Worm (Caenorhabditis elegans) whole organism, L4 larva: Measurements from ENCODE around the gene zzz-1.
A peak's percentile ranks its signal among the peaks of the same experiment; 100 is the strongest.

Source experiments
- D1046.2 ChIP-seq: fragments of 200-800 bp; sonication (Bioruptor generic); IDR thresholded peaks from 2 replicates; pipeline ENCODE4 v1.3.6; 2022; ENCODE audit warnings: missing genetic modification characterization, missing compliant biosample characterization
- F49E8.2 ChIP-seq: sonication (generic microtip); optimal IDR thresholded peaks from 2 replicates; lab custom pipeline; 2016; ENCODE audit warnings: missing compliant biosample characterization, mild to moderate bottlenecking, missing genetic modification characterization, borderline replicate concordance
- T20F7.1 ChIP-seq: fragments of 200-800 bp; sonication (Bioruptor generic); optimal IDR thresholded peaks from 2 replicates; lab custom pipeline; 2018; ENCODE audit warnings: mild to moderate bottlenecking, missing genetic modification characterization, missing compliant biosample characterization
- T26A8.4 ChIP-seq: fragments of 200-800 bp; sonication (Bioruptor generic); IDR thresholded peaks from 2 replicates; pipeline ENCODE4 v1.3.6; 2022; ENCODE audit warnings: missing genetic modification characterization, missing compliant biosample characterization
- Y105C5A.15 ChIP-seq: fragments of 200-800 bp; sonication (Bioruptor generic); IDR thresholded peaks from 2 replicates; pipeline ENCODE4 v1.3.6; 2022; ENCODE audit warnings: missing genetic modification characterization, missing compliant biosample characterization
- Y5F2A.4 ChIP-seq: fragments of 200-800 bp; sonication (Bioruptor generic); optimal IDR thresholded peaks from 2 replicates; lab custom pipeline; 2018; ENCODE audit warnings: mild to moderate bottlenecking, missing genetic modification characterization, missing compliant biosample characterization
- Y75B8A.6 ChIP-seq: fragments of 200-800 bp; sonication (Bioruptor generic); IDR thresholded peaks from 2 replicates; pipeline ENCODE4 v1.3.6; 2022; ENCODE audit warnings: missing genetic modification reagents, missing genetic modification characterization, missing compliant biosample characterization
- ZK337.2 ChIP-seq: fragments of 200-800 bp; sonication (Bioruptor generic); IDR thresholded peaks from 2 replicates; pipeline ENCODE4 v1.3.6; 2022; ENCODE audit warnings: missing genetic modification reagents, missing genetic modification characterization, missing compliant biosample characterization
- ZK546.5 ChIP-seq, 2 experiments: sonication (generic microtip); optimal IDR thresholded peaks; 2 replicates each; lab custom pipeline; 2017; ENCODE audit warnings: missing biosample characterization in 2 of 2, missing genetic modification characterization in 2 of 2
- aha-1 ChIP-seq: fragments of 150-350 bp; peaks from one replicate; lab custom pipeline; 2014; ENCODE audit warnings: missing biosample characterization, missing genetic modification characterization
- ama-1 ChIP-seq: fragments of 150-350 bp; optimal IDR thresholded peaks from 2 replicates; lab custom pipeline; 2014; ENCODE audit warnings: inconsistent platforms, mixed read lengths
- arid-1 ChIP-seq: fragments of 200-800 bp; sonication (Bioruptor generic); conservative IDR thresholded peaks from 2 replicates; pipeline ENCODE4 v1.3.6; 2022; ENCODE audit warnings: missing genetic modification reagents, missing genetic modification characterization, missing compliant biosample characterization
- ceh-62 ChIP-seq: sonication (generic microtip); optimal IDR thresholded peaks from 2 replicates; lab custom pipeline; 2017; ENCODE audit warnings: missing biosample characterization, missing genetic modification characterization
- daf-16 ChIP-seq, 3 experiments: sonication (generic microtip); optimal IDR thresholded peaks; 2 replicates each; lab custom pipeline; 2016 to 2017; ENCODE audit warnings: missing genetic modification characterization in 3 of 3, missing genetic modification reagents in 3 of 3, mild to moderate bottlenecking in 2 of 3, missing compliant biosample characterization in 2 of 3, missing biosample characterization in 1 of 3, moderate library complexity in 1 of 3
- dmd-6 ChIP-seq: fragments of 200-800 bp; sonication (Bioruptor generic); IDR thresholded peaks from 2 replicates; pipeline ENCODE4 v1.3.6; 2022; ENCODE audit warnings: missing genetic modification reagents, missing genetic modification characterization, missing compliant biosample characterization
- dve-1 ChIP-seq: sonication (generic microtip); optimal IDR thresholded peaks from 2 replicates; lab custom pipeline; 2017; ENCODE audit warnings: antibody characterized with exemption, mild to moderate bottlenecking, missing genetic modification characterization, missing compliant biosample characterization; ENCODE audit not compliant: insufficient read depth
- egl-43 ChIP-seq: fragments of 200-800 bp; sonication (Bioruptor generic); IDR thresholded peaks from 2 replicates; pipeline ENCODE4 v1.3.6; 2022; ENCODE audit warnings: missing genetic modification reagents, missing genetic modification characterization, missing compliant biosample characterization
- fos-1 ChIP-seq: fragments of 150-350 bp; optimal IDR thresholded peaks from 2 replicates; lab custom pipeline; 2014; ENCODE audit warnings: missing biosample characterization, missing genetic modification characterization
- gei-8 ChIP-seq: fragments of 200-800 bp; sonication (Bioruptor generic); optimal IDR thresholded peaks from 2 replicates; lab custom pipeline; 2018; ENCODE audit warnings: mild to moderate bottlenecking, missing genetic modification characterization, missing compliant biosample characterization
- hif-1 ChIP-seq, 2 experiments: sonication (generic microtip); optimal IDR thresholded peaks; 2 replicates each; lab custom pipeline; 2016 to 2017; ENCODE audit warnings: missing compliant biosample characterization in 2 of 2, missing genetic modification characterization in 2 of 2, missing genetic modification reagents in 2 of 2, missing genotype in 2 of 2, mild to moderate bottlenecking in 1 of 2
- hlh-30 ChIP-seq: sonication (generic microtip); optimal IDR thresholded peaks from 2 replicates; lab custom pipeline; 2017; ENCODE audit warnings: antibody characterized with exemption, mild to moderate bottlenecking, missing genetic modification characterization, missing compliant biosample characterization; ENCODE audit not compliant: insufficient read depth
- hmg-1.1 ChIP-seq: fragments of 200-800 bp; sonication (Bioruptor generic); IDR thresholded peaks from 2 replicates; pipeline ENCODE4 v1.3.6; 2022; ENCODE audit warnings: missing genetic modification reagents, missing genetic modification characterization, missing compliant biosample characterization
- lin-1 ChIP-seq: fragments of 200-800 bp; sonication (Bioruptor generic); IDR thresholded peaks from 2 replicates; pipeline ENCODE4 v1.3.6; 2022; ENCODE audit warnings: missing genetic modification reagents, missing genetic modification characterization, missing compliant biosample characterization
- lin-15B ChIP-seq: fragments of 150-350 bp; sonication (generic microtip); optimal IDR thresholded peaks from 3 replicates; lab custom pipeline; 2014; ENCODE audit warnings: missing biosample characterization, missing genetic modification characterization
- lin-38 ChIP-seq: fragments of 200-800 bp; sonication (Bioruptor generic); IDR thresholded peaks from 2 replicates; pipeline ENCODE4 v1.3.6; 2022; ENCODE audit warnings: missing genetic modification reagents, missing genetic modification characterization, missing compliant biosample characterization
- lir-3 ChIP-seq: sonication (generic microtip); optimal IDR thresholded peaks from 2 replicates; lab custom pipeline; 2016; ENCODE audit warnings: mild to moderate bottlenecking, missing genetic modification characterization, missing compliant biosample characterization
- lsy-2 ChIP-seq, 2 experiments: fragments of 150-350 bp in 1 of 2; sonication (generic microtip) in 1 of 2; optimal IDR thresholded peaks; 2 replicates each; lab custom pipeline; 2014 to 2017; ENCODE audit warnings: missing biosample characterization in 2 of 2, missing genetic modification characterization in 2 of 2
- madf-5 ChIP-seq, 2 experiments: fragments of 200-800 bp; sonication (Bioruptor generic); IDR thresholded peaks; 2 replicates each; pipeline ENCODE4 v1.3.6; 2022; ENCODE audit warnings: missing compliant biosample characterization in 2 of 2, missing genetic modification characterization in 2 of 2
- mdt-29 ChIP-seq: fragments of 200-800 bp; sonication (Bioruptor generic); IDR thresholded peaks from 2 replicates; pipeline ENCODE4 v1.3.6; 2022; ENCODE audit warnings: missing genetic modification reagents, missing genetic modification characterization, missing compliant biosample characterization
- mep-1 ChIP-seq: fragments of 150-350 bp; sonication (generic microtip); optimal IDR thresholded peaks from 3 replicates; lab custom pipeline; 2014; ENCODE audit warnings: missing biosample characterization, missing genetic modification characterization
- mxl-3 ChIP-seq: fragments of 200-800 bp; sonication (Bioruptor generic); optimal IDR thresholded peaks from 2 replicates; lab custom pipeline; 2018; ENCODE audit warnings: mild to moderate bottlenecking, missing genetic modification characterization, missing compliant biosample characterization
- nhr-28 ChIP-seq: fragments of 150-350 bp; optimal IDR thresholded peaks from 2 replicates; lab custom pipeline; 2014; ENCODE audit warnings: missing biosample characterization, missing genetic modification characterization
- nhr-42 ChIP-seq: fragments of 200-800 bp; sonication (Bioruptor generic); IDR thresholded peaks from 2 replicates; pipeline ENCODE4 v1.3.6; 2022; ENCODE audit warnings: missing genetic modification characterization, missing compliant biosample characterization
- nhr-76 ChIP-seq: fragments of 150-350 bp; optimal IDR thresholded peaks from 2 replicates; lab custom pipeline; 2014; ENCODE audit warnings: missing biosample characterization, missing genetic modification characterization
- nhr-77 ChIP-seq: fragments of 150-350 bp; optimal IDR thresholded peaks from 2 replicates; lab custom pipeline; 2014; ENCODE audit warnings: missing biosample characterization, missing genetic modification characterization
- pha-4 ChIP-seq, 2 experiments: fragments of 150-350 bp in 1 of 2; fragments of 200-800 bp in 1 of 2; sonication (Bioruptor generic) in 1 of 2; IDR thresholded peaks in 1 of 2; optimal IDR thresholded peaks in 1 of 2; 2 replicates each; pipeline versions ENCODE4 v1.3.6 to Lab custom; 2014 to 2022; ENCODE audit warnings: missing genetic modification characterization in 2 of 2, missing genetic modification reagents in 2 of 2, missing biosample characterization in 1 of 2, missing compliant biosample characterization in 1 of 2
- pqm-1 ChIP-seq: sonication (generic microtip); optimal IDR thresholded peaks from 2 replicates; lab custom pipeline; 2017; ENCODE audit warnings: missing biosample characterization, missing genetic modification characterization
- rbr-2 ChIP-seq: sonication (generic microtip); optimal IDR thresholded peaks from 2 replicates; lab custom pipeline; 2016; ENCODE audit warnings: missing genotype, missing genetic modification characterization, missing compliant biosample characterization
- spr-3 ChIP-seq: fragments of 200-800 bp; sonication (Bioruptor generic); optimal IDR thresholded peaks from 2 replicates; lab custom pipeline; 2018; ENCODE audit warnings: mild to moderate bottlenecking, missing genetic modification characterization, missing compliant biosample characterization
- tra-1 ChIP-seq: fragments of 200-800 bp; sonication (Bioruptor generic); IDR thresholded peaks from 2 replicates; pipeline ENCODE4 v1.3.6; 2022; ENCODE audit warnings: missing genetic modification reagents, missing genetic modification characterization, missing compliant biosample characterization
- unc-130 ChIP-seq: sonication (generic microtip); optimal IDR thresholded peaks from 2 replicates; lab custom pipeline; 2016; ENCODE audit warnings: missing genetic modification reagents, missing genetic modification characterization, missing compliant biosample characterization
- unc-39 ChIP-seq: sonication (generic microtip); optimal IDR thresholded peaks from 2 replicates; lab custom pipeline; 2017; ENCODE audit warnings: missing biosample characterization, missing genetic modification characterization
- unc-62 ChIP-seq, 3 experiments: fragments of 150-350 bp in 1 of 3; sonication (generic microtip); optimal IDR thresholded peaks in 2 of 3; peaks in 1 of 3; 1 replicate in 1 of 3; 2 replicates in 2 of 3; lab custom pipeline; 2014 to 2017; ENCODE audit warnings: missing biosample characterization in 3 of 3, missing genetic modification characterization in 3 of 3, missing genetic modification reagents in 3 of 3, missing genotype in 1 of 3
- zfp-2 ChIP-seq: sonication (generic microtip); optimal IDR thresholded peaks from 2 replicates; lab custom pipeline; 2016; ENCODE audit warnings: mild to moderate bottlenecking, missing genetic modification characterization, missing compliant biosample characterization
- zfp-3 ChIP-seq: fragments of 200-800 bp; sonication (Bioruptor generic); conservative IDR thresholded peaks from 2 replicates; pipeline ENCODE4 v1.3.6; 2022; ENCODE audit warnings: missing genetic modification reagents, missing genetic modification characterization, missing compliant biosample characterization
- zip-11 ChIP-seq: fragments of 200-800 bp; sonication (Bioruptor generic); IDR thresholded peaks from 2 replicates; pipeline ENCODE4 v1.3.6; 2022; ENCODE audit warnings: missing genetic modification characterization, missing compliant biosample characterization
- zip-2 ChIP-seq: fragments of 150-350 bp; optimal IDR thresholded peaks from 2 replicates; lab custom pipeline; 2014; ENCODE audit warnings: missing biosample characterization, missing genetic modification characterization
- ztf-11 ChIP-seq: fragments of 150-350 bp; optimal IDR thresholded peaks from 2 replicates; lab custom pipeline; 2014; ENCODE audit warnings: missing biosample characterization, missing genetic modification characterization
- ztf-7 ChIP-seq: fragments of 150-350 bp; optimal IDR thresholded peaks from 2 replicates; lab custom pipeline; 2014; ENCODE audit warnings: missing biosample characterization, missing genetic modification characterization

zzz-1 gene

DNA sequence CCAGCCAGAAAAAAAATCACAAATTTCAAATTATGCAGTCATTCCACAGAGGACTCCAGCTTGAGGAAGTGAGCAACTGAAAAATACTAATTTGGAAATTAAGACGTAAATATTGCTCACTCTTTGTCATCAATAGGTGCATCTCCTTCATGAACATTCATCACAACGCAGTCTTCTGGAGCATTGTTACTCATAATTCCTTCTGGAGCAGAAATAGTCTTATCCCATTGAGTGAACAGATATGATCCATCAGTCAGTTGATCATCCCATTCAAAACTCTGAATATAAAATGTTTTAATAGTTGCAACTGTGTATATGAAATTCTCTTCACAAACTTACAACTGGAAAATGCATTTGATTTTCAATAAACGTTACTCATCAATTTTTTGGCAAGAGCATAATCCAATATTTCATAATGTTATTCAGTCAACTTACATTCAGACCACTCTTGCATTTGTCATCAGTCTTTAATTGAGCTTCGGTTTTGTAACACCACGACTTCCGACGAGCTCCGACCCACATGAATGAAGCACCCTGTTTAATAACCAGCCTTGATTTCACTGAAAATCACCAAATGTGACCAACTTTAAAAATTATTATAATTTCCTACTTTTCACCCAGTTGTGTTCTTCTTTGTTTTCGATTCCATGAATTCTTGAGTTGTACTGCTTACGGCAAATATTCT is 44.6 kb upstream of the zzz-1 start (continued):
- TF ChIP-seq pha-4 (GFP tag; IDR thresholded peaks at IDR 0.05; lab: Robert Waterston, UW) (no peak), pha-4 (tag; optimal IDR thresholded peaks at IDR 0.05; lab: Kevin White, UChicago) (no peak), arid-1 (GFP tag; lab: Robert Waterston, UW) (no peak), hlh-30 (no peak), hmg-1.1 (peak; percentile 43; the same call in 1 of the 2 replicates), ztf-11 (no peak), dve-1 (tag; lab: Kevin White, UChicago) (peak; percentile 42), aha-1 (tag; lab: Kevin White, UChicago) (peak; percentile 29), Y105C5A.15 (GFP tag; lab: Robert Waterston, UW) (no peak), fos-1 (no peak), tra-1 (GFP tag; lab: Robert Waterston, UW) (0 out of 2 replicates have a peak, but pooled peaks have one; percentile 8), zip-11 (GFP tag; lab: Robert Waterston, UW) (no peak), spr-3 (GFP tag; lab: Kevin White, UChicago) (no peak), lin-38 (no peak; the same call in 1 of the 2 replicates), ama-1 (lab: Kevin White, UChicago) (peak; percentile 72), dmd-6 (GFP tag; lab: Robert Waterston, UW) (no peak; the same call in 1 of the 2 replicates), lir-3 (no peak), ZK337.2 (no peak), daf-16 (GFP tag; optimal IDR thresholded peaks at IDR 0.05; lab: Kevin White, UChicago) (peak in 1 of 2 experiments; percentile 48), daf-16 (tag; optimal IDR thresholded peaks at IDR 0.05; lab: Kevin White, UChicago) (no peak), T20F7.1 (GFP tag; lab: Kevin White, UChicago) (peak; percentile 69), Y75B8A.6 (GFP tag; lab: Robert Waterston, UW) (no peak), T26A8.4 (GFP tag; lab: Robert Waterston, UW) (no peak; the same call in 1 of the 2 replicates), nhr-28 (tag; lab: Kevin White, UChicago) (no peak), D1046.2 (GFP tag; lab: Robert Waterston, UW) (no peak), hif-1 (tag; optimal IDR thresholded peaks at IDR 0.05; lab: Kevin White, UChicago) (peak in 1 of 2 experiments; percentile 6), gei-8 (GFP tag; lab: Kevin White, UChicago) (no peak), mep-1 (tag; lab: Kevin White, UChicago) (peak; percentile 35), mdt-29 (GFP tag; lab: Robert Waterston, UW) (0 out of 2 replicates have a peak, but pooled peaks have one; percentile 32), pqm-1 (tag; lab: Kevin White, UChicago) (no peak), nhr-42 (GFP tag; lab: Robert Waterston, UW) (no peak), ceh-62 (tag; lab: Kevin White, UChicago) (no peak), Y5F2A.4 (GFP tag; lab: Kevin White, UChicago) (no peak), unc-62 (GFP tag; optimal IDR thresholded peaks at IDR 0.05 in 1 of 2; lab: Kevin White, UChicago) (peak; percentile 19 to 67), unc-62 (tag; optimal IDR thresholded peaks at IDR 0.05; lab: Kevin White, UChicago) (no peak), lin-15B (tag; lab: Kevin White, UChicago) (no peak), mxl-3 (GFP tag; lab: Kevin White, UChicago) (no peak), madf-5 (GFP tag; IDR thresholded peaks at IDR 0.05; lab: Robert Waterston, UW) (no peak), zfp-3 (GFP tag; lab: Robert Waterston, UW) (peak; percentile 95), nhr-76 (no peak), zip-2 (tag; lab: Kevin White, UChicago) (no peak), unc-130 (GFP tag; lab: Kevin White, UChicago) (no peak), ZK546.5 (tag; optimal IDR thresholded peaks at IDR 0.05; lab: Kevin White, UChicago) (no peak), zfp-2 (tag; lab: Kevin White, UChicago) (no peak), lsy-2 (tag; optimal IDR thresholded peaks at IDR 0.05; lab: Kevin White, UChicago) (peak in 1 of 2 experiments; percentile 61), nhr-77 (tag; lab: Kevin White, UChicago) (peak; percentile 24), lin-1 (GFP tag; lab: Robert Waterston, UW) (no peak), rbr-2 (tag; lab: Kevin White, UChicago) (no peak), ztf-7 (tag; lab: Kevin White, UChicago) (no peak), unc-39 (tag; lab: Kevin White, UChicago) (no peak), F49E8.2 (tag; lab: Kevin White, UChicago) (no peak), egl-43 (GFP tag; lab: Robert Waterston, UW) (no peak)
